Worm (Caenorhabditis elegans): ENCODE data around the gene B0244.9.

ce11 chrIII:5769726-5770235 lies 39.0 kb upstream of the B0244.9 start, which contains the start of gene cutl-23:
- peak; percentile 80; the same call in 1 of the 2 replicates for TF ChIP-seq tab-1 (GFP tag; IDR thresholded peaks at IDR 0.05)
- TF ChIP-seq med-1 (GFP tag; optimal IDR thresholded peaks at IDR 0.05; ENCODE audit: insufficient read depth), result no peak
- TF ChIP-seq flt-1 (GFP tag; IDR thresholded peaks at IDR 0.05), result peak; percentile 76
- TF ChIP-seq ztf-23 (GFP tag; IDR thresholded peaks at IDR 0.05), result peak; percentile 73; the same call in 1 of the 2 replicates
- TF ChIP-seq ztf-29 (GFP tag; IDR thresholded peaks at IDR 0.05), result 0 out of 2 replicates have a peak, but pooled peaks have one; percentile 42
- TF ChIP-seq ref-1 (GFP tag; conservative IDR thresholded peaks at IDR 0.05), result no peak
- no peak; the same call in 1 of the 2 replicates for TF ChIP-seq klf-2 (GFP tag; conservative IDR thresholded peaks at IDR 0.05)
- no peak for TF ChIP-seq T22C8.4 (GFP tag; IDR thresholded peaks at IDR 0.05)

All from whole organism, midembryonic.